Fruit fly (Drosophila melanogaster): ENCODE results near the gene RpS27A.

The RpS27A gene

dm6 chr2L:10375464-10376236 lies 32.5 kb upstream of the RpS27A start, which contains the start of the genes CG33303 and dpr19 (continued):
- TF ChIP-seq corto (GFP tag; optimal IDR thresholded peaks at IDR 0.05) (no peak), CG32532 (GFP tag; IDR thresholded peaks at IDR 0.05) (peak; percentile 82), CG10267 (tag; optimal IDR thresholded peaks at IDR 0.05) (peak; percentile 84), cato (GFP tag; optimal IDR thresholded peaks at IDR 0.05; ENCODE audit: borderline replicate concordance) (no peak), h (optimal IDR thresholded peaks at IDR 0.05) (no peak), dm (GFP tag; optimal IDR thresholded peaks at IDR 0.05) (no peak), CkIIα-i1 (GFP tag; IDR thresholded peaks at IDR 0.05) (no peak), kah (GFP tag; optimal IDR thresholded peaks at IDR 0.05) (peak; percentile 69), bbx (GFP tag; IDR thresholded peaks at IDR 0.05; ENCODE audit: partially characterized antibody) (0 out of 2 replicates have a peak, but pooled peaks have one; percentile 19), pzg (GFP tag; optimal IDR thresholded peaks at IDR 0.05) (peak; percentile 59), run (tag; optimal IDR thresholded peaks at IDR 0.05) (peak; percentile 72), slbo (GFP tag; IDR thresholded peaks at IDR 0.05) (peak; percentile 75), cas (GFP tag; IDR thresholded peaks at IDR 0.05) (no peak), Hey (tag; optimal IDR thresholded peaks at IDR 0.05) (no peak), toy (GFP tag; IDR thresholded peaks at IDR 0.05) (no peak), nom (GFP tag; optimal IDR thresholded peaks at IDR 0.05) (peak; percentile 32), ttk (GFP tag; IDR thresholded peaks at IDR 0.05) (no peak; the same call in 1 of the 2 replicates), CG7963 (GFP tag; IDR thresholded peaks at IDR 0.05; ENCODE audit: partially characterized antibody) (no peak), eve (GFP tag; optimal IDR thresholded peaks at IDR 0.05) (no peak), E2f1 (GFP tag; IDR thresholded peaks at IDR 0.05) (peak; percentile 60), NC2β (GFP tag; optimal IDR thresholded peaks at IDR 0.05) (no peak), CG15514 (GFP tag; optimal IDR thresholded peaks at IDR 0.05) (peak; percentile 69), croc (GFP tag; conservative IDR thresholded peaks at IDR 0.05) (peak; percentile 41; the same call in 2 of the 3 replicates), schlank (tag; optimal IDR thresholded peaks at IDR 0.05) (peak; percentile 2), CG2889 (GFP tag; IDR thresholded peaks at IDR 0.05) (no peak), CG11085 (GFP tag; IDR thresholded peaks at IDR 0.05) (no peak), nmo (GFP tag; optimal IDR thresholded peaks at IDR 0.05) (peak; percentile 88), gce (GFP tag; IDR thresholded peaks at IDR 0.05) (peak; percentile 76), Six4 (GFP tag; optimal IDR thresholded peaks at IDR 0.05) (peak; percentile 47), CG4854 (GFP tag; optimal IDR thresholded peaks at IDR 0.05) (no peak), CG8924 (tag; optimal IDR thresholded peaks at IDR 0.05) (peak; percentile 90), hb (GFP tag; IDR thresholded peaks at IDR 0.05; ENCODE audit: partially characterized antibody) (no peak), CG12236 (GFP tag; optimal IDR thresholded peaks at IDR 0.05) (no peak), Aef1 (GFP tag; IDR thresholded peaks at IDR 0.05) (no peak; the same call in 2 of the 3 replicates), CG1832 (GFP tag; optimal IDR thresholded peaks at IDR 0.05) (no peak), fd3F (GFP tag; optimal IDR thresholded peaks at IDR 0.05) (peak; percentile 58), fd96Cb (tag; optimal IDR thresholded peaks at IDR 0.05) (peak; percentile 66), ERR (GFP tag; optimal IDR thresholded peaks at IDR 0.05) (no peak), CG6854 (GFP tag; optimal IDR thresholded peaks at IDR 0.05) (peak; percentile 66), Sox102F (GFP tag; optimal IDR thresholded peaks at IDR 0.05) (no peak), CG2120 (GFP tag; optimal IDR thresholded peaks at IDR 0.05) (peak; percentile 27), fd102C (GFP tag; optimal IDR thresholded peaks at IDR 0.05) (no peak), exex (tag; optimal IDR thresholded peaks at IDR 0.05) (no peak), lbe (GFP tag; optimal IDR thresholded peaks at IDR 0.05) (peak; percentile 39), CG12391 (tag; optimal IDR thresholded peaks at IDR 0.05) (peak; percentile 92), gt (GFP tag; IDR thresholded peaks at IDR 0.05) (no peak), CG14667 (GFP tag; IDR thresholded peaks at IDR 0.05) (no peak; the same call in 1 of the 2 replicates), danr (GFP tag; IDR thresholded peaks at IDR 0.05) (no peak), Gug (GFP tag; IDR thresholded peaks at IDR 0.05) (no peak), CG2202 (tag; optimal IDR thresholded peaks at IDR 0.05) (peak; percentile 63)
